Worm (Caenorhabditis elegans): ENCODE results near the gene F57G4.1.
A peak's percentile ranks its signal among the peaks of the same experiment; 100 is the strongest.

Gene F57G4.1

ce11 chrV:17650427-17650826, 27.1 kb downstream of the F57G4.1 start, which contains the start of gene fbxa-192:
Gene fbxa-192, minus strand, starts transcription at chrV:17650527.
- TF ChIP-seq aly-2 (tag; optimal IDR thresholded peaks at IDR 0.05) (no peak), nhr-23 (tag; optimal IDR thresholded peaks at IDR 0.05) (no peak), sma-9 (GFP tag; optimal IDR thresholded peaks at IDR 0.05) (no peak), sma-9 (tag; optimal IDR thresholded peaks at IDR 0.05) (no peak), unc-62 (GFP tag; optimal IDR thresholded peaks at IDR 0.05) (no peak), egl-27 (tag; optimal IDR thresholded peaks at IDR 0.05) (no peak), alr-1 (tag; optimal IDR thresholded peaks at IDR 0.05) (no peak), gmeb-1 (tag; optimal IDR thresholded peaks at IDR 0.05) (no peak), elt-3 (tag; optimal IDR thresholded peaks at IDR 0.05) (no peak), nhr-77 (tag; optimal IDR thresholded peaks at IDR 0.05) (no peak)

DNA sequence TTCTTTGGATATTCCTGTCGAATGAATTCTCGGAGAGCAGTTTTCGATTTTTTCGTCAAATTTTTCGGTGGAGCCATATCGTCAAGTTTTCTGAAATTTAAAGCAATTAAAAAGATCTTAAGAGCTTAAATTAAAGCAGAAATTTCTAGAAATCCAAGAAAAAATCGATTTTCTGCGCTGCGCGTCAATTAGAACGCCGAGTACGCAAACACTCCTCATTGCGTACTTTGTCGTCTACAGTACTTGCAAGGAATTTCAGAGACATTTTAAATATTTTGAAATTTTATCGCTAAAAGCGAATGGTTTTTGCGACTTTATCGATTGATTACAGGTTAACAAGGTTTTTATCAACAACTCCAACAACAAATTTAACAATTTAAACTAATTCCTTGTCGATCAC, 31.9 kb downstream of the F57G4.1 start:
- no peak for TF ChIP-seq lin-11 (tag; optimal IDR thresholded peaks at IDR 0.05)
- no peak for TF ChIP-seq ztf-1 (GFP tag; conservative IDR thresholded peaks at IDR 0.05)

- TF ChIP-seq ceh-82 (tag; optimal IDR thresholded peaks at IDR 0.05) (no peak), skn-1 (tag; optimal IDR thresholded peaks at IDR 0.05) (no peak), unc-39 (tag; optimal IDR thresholded peaks at IDR 0.05) (no peak), ztf-11 (tag; optimal IDR thresholded peaks at IDR 0.05) (no peak), alr-1 (tag; optimal IDR thresholded peaks at IDR 0.05) (no peak)
Observed at ce11 chrV:17658824-17659223, 35.5 kb downstream of the F57G4.1 start.

ce11 chrV:17659228-17659627, 35.9 kb downstream of the F57G4.1 start, which contains the start of gene fbxa-108:
Gene fbxa-108, minus strand, starts transcription at chrV:17659385.
- TF ChIP-seq gmeb-1 (tag; optimal IDR thresholded peaks at IDR 0.05) (peak; percentile 54), F13H6.1 (tag; optimal IDR thresholded peaks at IDR 0.05) (peak; percentile 48), crh-2 (tag; optimal IDR thresholded peaks at IDR 0.05) (peak; percentile 85), ztf-11 (tag; optimal IDR thresholded peaks at IDR 0.05) (no peak), nhr-21 (tag; optimal IDR thresholded peaks at IDR 0.05) (no peak), blmp-1 (tag; optimal IDR thresholded peaks at IDR 0.05; ENCODE audit: insufficient read depth) (no peak), fos-1 (tag; optimal IDR thresholded peaks at IDR 0.05) (peak; percentile 94), nhr-129 (tag; optimal IDR thresholded peaks at IDR 0.05) (no peak), elt-3 (tag; optimal IDR thresholded peaks at IDR 0.05) (no peak), sma-3 (GFP tag; optimal IDR thresholded peaks at IDR 0.05) (peak; percentile 43), sma-9 (GFP tag; optimal IDR thresholded peaks at IDR 0.05) (peak; percentile 83), sma-9 (tag; optimal IDR thresholded peaks at IDR 0.05) (no peak), nhr-6 (tag; optimal IDR thresholded peaks at IDR 0.05) (no peak), ztf-1 (GFP tag; conservative IDR thresholded peaks at IDR 0.05) (no peak), snpc-4 (tag; optimal IDR thresholded peaks at IDR 0.05) (no peak), elt-1 (tag; optimal IDR thresholded peaks at IDR 0.05) (no peak)

DNA sequence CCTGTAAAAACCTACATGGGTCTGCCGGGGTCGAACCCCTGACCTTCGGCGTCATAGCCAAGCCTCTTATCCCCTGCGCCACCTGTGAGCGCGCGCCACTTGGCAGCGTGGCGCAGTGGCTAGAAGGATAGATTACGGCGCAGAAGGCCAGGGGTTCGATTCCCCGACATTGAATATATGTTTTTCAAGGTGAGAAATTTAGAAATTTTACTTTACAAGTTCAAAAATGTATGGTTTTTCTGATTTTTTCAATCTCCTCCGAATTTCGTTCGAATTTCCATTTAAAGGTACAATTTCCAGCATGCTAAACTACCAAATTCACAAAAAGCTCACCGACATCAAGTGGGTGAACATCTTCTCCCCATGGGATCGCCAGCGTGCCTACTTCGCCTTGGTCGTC, 36.7 kb downstream of the F57G4.1 start, which contains the start of gene dgat-2:
Gene dgat-2, plus strand, starts transcription at position 301 of the 400 bp plus-strand sequence.
- no peak for TF ChIP-seq mab-5 (tag; optimal IDR thresholded peaks at IDR 0.05)
- no peak for TF ChIP-seq nhr-237 (tag; optimal IDR thresholded peaks at IDR 0.05)
- TF ChIP-seq sma-3 (GFP tag; optimal IDR thresholded peaks at IDR 0.05) = no peak
- no peak for TF ChIP-seq F13H6.1 (tag; optimal IDR thresholded peaks at IDR 0.05)
- TF ChIP-seq mbf-1 (tag; optimal IDR thresholded peaks at IDR 0.05) = no peak
- TF ChIP-seq C34F6.9 (tag; optimal IDR thresholded peaks at IDR 0.05) = no peak
- no peak for TF ChIP-seq skn-1 (tag; optimal IDR thresholded peaks at IDR 0.05)

ce11 chrV:17662260-17662659, 38.9 kb downstream of the F57G4.1 start:
- TF ChIP-seq crh-2 (tag; optimal IDR thresholded peaks at IDR 0.05) (peak; percentile 35), unc-62 (GFP tag; optimal IDR thresholded peaks at IDR 0.05) (no peak), nhr-10 (tag; optimal IDR thresholded peaks at IDR 0.05) (no peak), snpc-4 (tag; optimal IDR thresholded peaks at IDR 0.05) (no peak), sma-3 (GFP tag; optimal IDR thresholded peaks at IDR 0.05) (no peak), peb-1 (tag; optimal IDR thresholded peaks at IDR 0.05) (no peak), F13H6.1 (tag; optimal IDR thresholded peaks at IDR 0.05) (no peak), elt-1 (tag; optimal IDR thresholded peaks at IDR 0.05) (no peak), nhr-237 (tag; optimal IDR thresholded peaks at IDR 0.05) (no peak), Y55F3AM.14 (GFP tag; optimal IDR thresholded peaks at IDR 0.05) (no peak), sma-9 (GFP tag; optimal IDR thresholded peaks at IDR 0.05) (peak; percentile 70), sma-9 (tag; optimal IDR thresholded peaks at IDR 0.05) (no peak), alr-1 (tag; optimal IDR thresholded peaks at IDR 0.05) (no peak), ceh-16 (tag; optimal IDR thresholded peaks at IDR 0.05) (no peak), unc-55 (GFP tag; optimal IDR thresholded peaks at IDR 0.05) (no peak), egl-27 (tag; optimal IDR thresholded peaks at IDR 0.05) (no peak), mbf-1 (tag; optimal IDR thresholded peaks at IDR 0.05) (no peak), unc-39 (tag; optimal IDR thresholded peaks at IDR 0.05) (no peak), fos-1 (tag; optimal IDR thresholded peaks at IDR 0.05) (peak; percentile 83), lsy-2 (tag; optimal IDR thresholded peaks at IDR 0.05) (no peak), C34F6.9 (tag; optimal IDR thresholded peaks at IDR 0.05) (no peak), blmp-1 (tag; optimal IDR thresholded peaks at IDR 0.05; ENCODE audit: insufficient read depth) (no peak), gmeb-1 (tag; optimal IDR thresholded peaks at IDR 0.05) (no peak), ztf-11 (tag; optimal IDR thresholded peaks at IDR 0.05) (no peak), nhr-12 (tag; optimal IDR thresholded peaks at IDR 0.05) (no peak), nhr-77 (tag; optimal IDR thresholded peaks at IDR 0.05) (no peak), lin-39 (tag; optimal IDR thresholded peaks at IDR 0.05) (no peak), sem-4 (tag; optimal IDR thresholded peaks at IDR 0.05) (no peak)
